Fruit fly (Drosophila melanogaster) whole organism, prepupa: ENCODE data around the gene CG3071.

Experiments
- Blimp-1 ChIP-seq: fragments of 200-800 bp; sonication (Bioruptor generic); optimal IDR thresholded peaks from 3 replicates; lab custom pipeline; 2017; ENCODE audit warnings: missing biosample characterization, missing genetic modification characterization, mild to moderate bottlenecking, moderate library complexity, missing genetic modification reagents
- CG10631 ChIP-seq: fragments of 200-800 bp; sonication (Bioruptor generic); optimal IDR thresholded peaks from 2 replicates; lab custom pipeline; 2016; ENCODE audit warnings: missing biosample characterization, missing genetic modification characterization
- CG11294 ChIP-seq: fragments of 200-800 bp; sonication (Bioruptor generic); IDR thresholded peaks from 2 replicates; pipeline ENCODE4 v1.3.6; 2022; ENCODE audit warnings: missing biosample characterization, missing genetic modification characterization
- CG11762 ChIP-seq: fragments of 200-800 bp; sonication (Bioruptor generic); optimal IDR thresholded peaks from 3 replicates; lab custom pipeline; 2016; ENCODE audit warnings: missing biosample characterization, missing genetic modification characterization; ENCODE audit not compliant: insufficient read depth
- CG11902 ChIP-seq: fragments of 200-800 bp; sonication (Bioruptor generic); optimal IDR thresholded peaks from 3 replicates; lab custom pipeline; 2016; ENCODE audit warnings: missing biosample characterization, missing genetic modification characterization
- CG15336 ChIP-seq: fragments of 200-800 bp; sonication (Bioruptor generic); IDR thresholded peaks from 2 replicates; pipeline ENCODE4 v1.3.6; 2022; ENCODE audit warnings: missing biosample characterization, missing genetic modification characterization
- CG16779 ChIP-seq: fragments of 200-800 bp; sonication (Bioruptor generic); optimal IDR thresholded peaks from 3 replicates; lab custom pipeline; 2017; ENCODE audit warnings: missing biosample characterization, mild to moderate bottlenecking, missing genetic modification characterization
- CG3032 ChIP-seq: fragments of 200-800 bp; optimal IDR thresholded peaks from 2 replicates; lab custom pipeline; 2019; ENCODE audit warnings: missing biosample characterization, mild to moderate bottlenecking, missing genetic modification characterization, moderate library complexity
- CG32006 ChIP-seq: fragments of 200-800 bp; sonication (Bioruptor generic); optimal IDR thresholded peaks from 3 replicates; lab custom pipeline; 2017; ENCODE audit warnings: missing biosample characterization, mild to moderate bottlenecking, missing genetic modification characterization
- CG34406 ChIP-seq: fragments of 200-800 bp; sonication (Bioruptor generic); optimal IDR thresholded peaks from 3 replicates; lab custom pipeline; 2016; ENCODE audit warnings: missing biosample characterization, missing genetic modification characterization
- CG3919 ChIP-seq: fragments of 200-800 bp; sonication (Bioruptor generic); optimal IDR thresholded peaks from 3 replicates; lab custom pipeline; 2016; ENCODE audit warnings: missing biosample characterization, missing genetic modification characterization
- CG4318 ChIP-seq: fragments of 200-800 bp; sonication (Bioruptor generic); optimal IDR thresholded peaks from 3 replicates; lab custom pipeline; 2017; ENCODE audit warnings: missing biosample characterization, mild to moderate bottlenecking, missing genetic modification characterization
- CG6276 ChIP-seq: fragments of 200-800 bp; sonication (Bioruptor generic); optimal IDR thresholded peaks from 2 replicates; lab custom pipeline; 2017; ENCODE audit warnings: missing biosample characterization, mild to moderate bottlenecking, missing genetic modification characterization
- CG6792 ChIP-seq: fragments of 200-800 bp; sonication (Bioruptor generic); optimal IDR thresholded peaks from 3 replicates; lab custom pipeline; 2016; ENCODE audit warnings: missing biosample characterization, missing genetic modification characterization
- CG6808 ChIP-seq: fragments of 200-800 bp; sonication (Bioruptor generic); optimal IDR thresholded peaks from 3 replicates; lab custom pipeline; 2017; ENCODE audit warnings: missing biosample characterization, missing genetic modification characterization, mild to moderate bottlenecking, moderate library complexity, missing genetic modification reagents
- CG7368 ChIP-seq: fragments of 200-800 bp; sonication (Bioruptor generic); optimal IDR thresholded peaks from 3 replicates; lab custom pipeline; 2016; ENCODE audit warnings: missing biosample characterization, missing genetic modification characterization
- CG8119 ChIP-seq: fragments of 200-800 bp; sonication (Bioruptor generic); IDR thresholded peaks from 3 replicates; pipeline ENCODE4 v1.3.6; 2022; ENCODE audit warnings: missing biosample characterization, missing genetic modification characterization
- CG8319 ChIP-seq: fragments of 200-800 bp; sonication (Bioruptor generic); optimal IDR thresholded peaks from 3 replicates; lab custom pipeline; 2016; ENCODE audit warnings: missing biosample characterization, missing genetic modification characterization
- CG8632 ChIP-seq: fragments of 200-800 bp; sonication (Bioruptor generic); optimal IDR thresholded peaks from 3 replicates; lab custom pipeline; 2016; ENCODE audit warnings: missing biosample characterization, missing genetic modification characterization
- CG9139 ChIP-seq: fragments of 200-800 bp; sonication (Bioruptor generic); optimal IDR thresholded peaks from 3 replicates; lab custom pipeline; 2017; ENCODE audit warnings: missing biosample characterization, mild to moderate bottlenecking, missing genetic modification characterization
- Eip75B ChIP-seq: fragments of 200-800 bp; sonication (Bioruptor generic); optimal IDR thresholded peaks from 3 replicates; lab custom pipeline; 2016; ENCODE audit warnings: missing biosample characterization, missing genetic modification characterization
- Eip78C ChIP-seq: fragments of 200-800 bp; sonication (Bioruptor generic); peaks from one replicate; lab custom pipeline; 2016; ENCODE audit warnings: missing biosample characterization, missing genetic modification characterization
- Eip93F ChIP-seq: fragments of 200-800 bp; sonication (Bioruptor generic); optimal IDR thresholded peaks from 2 replicates; lab custom pipeline; 2016; ENCODE audit warnings: missing biosample characterization, mild to moderate bottlenecking, missing genetic modification characterization
- Ets21C ChIP-seq: fragments of 200-800 bp; sonication (Bioruptor generic); optimal IDR thresholded peaks from 3 replicates; lab custom pipeline; 2016; ENCODE audit warnings: missing biosample characterization, missing genetic modification characterization
- Ets96B ChIP-seq: fragments of 200-800 bp; optimal IDR thresholded peaks from 2 replicates; lab custom pipeline; 2019; ENCODE audit warnings: missing biosample characterization, mild to moderate bottlenecking, missing genetic modification characterization, moderate library complexity
- Hr38 ChIP-seq: sonication (Bioruptor generic); optimal IDR thresholded peaks from 2 replicates; lab custom pipeline; 2016; ENCODE audit warnings: missing biosample characterization, missing genetic modification characterization
- Hr39 ChIP-seq: fragments of 200-800 bp; sonication (Bioruptor generic); optimal IDR thresholded peaks from 2 replicates; lab custom pipeline; 2016; ENCODE audit warnings: missing biosample characterization, missing genetic modification characterization
- Hr4 ChIP-seq: fragments of 200-800 bp; sonication (Bioruptor generic); optimal IDR thresholded peaks from 3 replicates; lab custom pipeline; 2016; ENCODE audit warnings: missing biosample characterization, missing genetic modification characterization
- Lpt ChIP-seq: fragments of 200-800 bp; sonication (Bioruptor generic); optimal IDR thresholded peaks from 3 replicates; lab custom pipeline; 2016; ENCODE audit warnings: missing biosample characterization, missing genetic modification characterization
- Met ChIP-seq: fragments of 200-800 bp; sonication (Bioruptor generic); optimal IDR thresholded peaks from 3 replicates; lab custom pipeline; 2016; ENCODE audit warnings: missing biosample characterization, missing genetic modification characterization
- OdsH ChIP-seq: fragments of 200-800 bp; sonication (Bioruptor generic); optimal IDR thresholded peaks from 3 replicates; lab custom pipeline; 2016; ENCODE audit warnings: missing biosample characterization, missing genetic modification characterization
- Smox ChIP-seq: fragments of 200-800 bp; sonication (Bioruptor generic); optimal IDR thresholded peaks from 3 replicates; lab custom pipeline; 2016; ENCODE audit warnings: missing biosample characterization, missing genetic modification characterization
- Sox14 ChIP-seq: fragments of 200-800 bp; sonication (Bioruptor generic); optimal IDR thresholded peaks from 3 replicates; lab custom pipeline; 2016; ENCODE audit warnings: missing biosample characterization, missing genetic modification characterization
- acj6 ChIP-seq: fragments of 200-800 bp; sonication (Bioruptor generic); optimal IDR thresholded peaks from 3 replicates; lab custom pipeline; 2016; ENCODE audit warnings: missing biosample characterization, missing genetic modification characterization
- cyc ChIP-seq: fragments of 200-800 bp; sonication (Bioruptor generic); optimal IDR thresholded peaks from 3 replicates; lab custom pipeline; 2016; ENCODE audit warnings: missing biosample characterization, missing genetic modification characterization
- dsx ChIP-seq: fragments of 200-800 bp; optimal IDR thresholded peaks from 3 replicates; lab custom pipeline; 2019; ENCODE audit warnings: missing biosample characterization, mild to moderate bottlenecking, missing genetic modification characterization, moderate library complexity; ENCODE audit not compliant: poor library complexity, severe bottlenecking
- esn ChIP-seq: fragments of 200-800 bp; sonication (Bioruptor generic); optimal IDR thresholded peaks from 2 replicates; lab custom pipeline; 2016; ENCODE audit warnings: missing biosample characterization, mild to moderate bottlenecking, missing genetic modification characterization, moderate library complexity
- fd59A ChIP-seq: fragments of 200-800 bp; sonication (Bioruptor generic); optimal IDR thresholded peaks from 2 replicates; lab custom pipeline; 2017; ENCODE audit warnings: missing biosample characterization, mild to moderate bottlenecking, missing genetic modification characterization, missing genetic modification reagents
- fd85E ChIP-seq: fragments of 200-800 bp; sonication (Bioruptor generic); optimal IDR thresholded peaks from 3 replicates; lab custom pipeline; 2016; ENCODE audit warnings: missing biosample characterization, missing genetic modification characterization
- lz ChIP-seq: fragments of 200-800 bp; sonication (Bioruptor generic); optimal IDR thresholded peaks from 3 replicates; lab custom pipeline; 2016; ENCODE audit warnings: missing biosample characterization, missing genetic modification characterization
- pdm3 ChIP-seq: fragments of 200-800 bp; sonication (Bioruptor generic); optimal IDR thresholded peaks from 3 replicates; lab custom pipeline; 2016; ENCODE audit warnings: missing biosample characterization, missing genetic modification characterization
- salr ChIP-seq, 2 experiments: fragments of 200-800 bp; sonication (Bioruptor generic); optimal IDR thresholded peaks; 3 replicates each; lab custom pipeline; 2016 to 2018; ENCODE audit warnings: missing biosample characterization in 2 of 2, missing genetic modification characterization in 2 of 2, mild to moderate bottlenecking in 1 of 2
- spab ChIP-seq: fragments of 200-800 bp; sonication (Bioruptor generic); optimal IDR thresholded peaks from 2 replicates; lab custom pipeline; 2017; ENCODE audit warnings: missing biosample characterization, mild to moderate bottlenecking, missing genetic modification characterization, missing genetic modification reagents
- ss ChIP-seq, 2 experiments: fragments of 200-800 bp; sonication (Bioruptor generic); optimal IDR thresholded peaks; 2 replicates in 1 of 2; 3 replicates in 1 of 2; lab custom pipeline; 2017 to 2018; ENCODE audit warnings: mild to moderate bottlenecking in 2 of 2, missing biosample characterization in 2 of 2, missing genetic modification characterization in 2 of 2, moderate library complexity in 1 of 2
- svp ChIP-seq: fragments of 200-800 bp; sonication (Bioruptor generic); peaks from one replicate; lab custom pipeline; 2016; ENCODE audit warnings: missing biosample characterization, missing genetic modification characterization
- topi ChIP-seq: fragments of 200-800 bp; sonication (Bioruptor generic); optimal IDR thresholded peaks from 3 replicates; lab custom pipeline; 2016; ENCODE audit warnings: missing biosample characterization, missing genetic modification characterization
- vri ChIP-seq: fragments of 200-800 bp; sonication (Bioruptor generic); optimal IDR thresholded peaks from 3 replicates; lab custom pipeline; 2016; ENCODE audit warnings: missing biosample characterization, mild to moderate bottlenecking, missing genetic modification characterization

Gene CG3071

DNA sequence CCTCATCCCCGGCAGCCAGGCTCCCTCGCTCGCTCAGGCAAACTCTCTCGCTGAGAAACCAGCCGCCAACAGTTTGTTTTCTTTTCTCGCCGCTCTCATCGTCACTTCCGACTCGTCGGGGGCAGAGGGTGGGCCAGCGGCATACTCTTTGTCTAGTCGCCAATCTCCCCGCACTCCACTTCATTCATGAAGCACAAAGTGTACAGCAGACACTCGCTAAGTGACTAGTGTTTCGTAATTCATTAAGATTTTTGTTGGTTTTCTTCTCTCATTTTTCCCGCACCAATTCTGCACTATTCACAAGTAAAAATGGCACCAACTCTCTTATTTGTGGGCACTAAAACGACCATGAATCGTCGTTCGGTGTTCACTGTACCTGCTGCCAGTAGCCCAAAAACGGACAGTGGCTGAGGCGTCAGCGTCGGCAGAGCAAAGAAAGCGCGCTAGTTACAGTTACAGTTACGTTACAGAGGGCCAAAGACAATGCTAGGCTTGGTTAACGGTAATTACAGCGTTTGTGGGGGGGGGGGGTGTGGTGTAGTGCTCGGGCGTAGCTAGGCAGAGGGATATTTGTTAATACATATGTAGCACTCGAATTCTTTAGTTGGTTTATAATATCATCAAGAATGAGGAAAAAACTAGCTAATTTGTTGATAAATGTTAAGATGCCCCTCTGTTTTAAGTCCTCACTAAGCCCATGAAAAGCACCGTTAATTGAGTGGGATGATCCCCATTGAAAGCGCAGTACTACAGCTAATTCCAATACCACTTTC is 35.0 kb downstream of the CG3071 start (continued):
- peak; percentile 98 for TF ChIP-seq Eip78C
- peak; percentile 96 for TF ChIP-seq CG8119 (GFP tag; lab: Robert Waterston, UW)
- TF ChIP-seq cyc: peak; percentile 93
- peak; percentile 54 for TF ChIP-seq Eip93F (GFP tag; lab: Kevin White, UChicago)
- peak; percentile 94 for TF ChIP-seq lz
- peak; percentile 76 for TF ChIP-seq CG9139 (GFP tag; lab: Kevin White, UChicago)
- TF ChIP-seq CG7368 (GFP tag; lab: Kevin White, UChicago): peak; percentile 95
- peak; percentile 96 for TF ChIP-seq CG4318
- TF ChIP-seq CG11762: peak; percentile 75
- TF ChIP-seq CG6276 (GFP tag; lab: Kevin White, UChicago): peak; percentile 94
- peak; percentile 88 for TF ChIP-seq Ets21C
- peak; percentile 86 for TF ChIP-seq dsx
- TF ChIP-seq CG11294 (GFP tag; lab: Robert Waterston, UW): peak; percentile 93
- TF ChIP-seq CG11902 (GFP tag; lab: Kevin White, UChicago): peak; percentile 91
- TF ChIP-seq Hr38: peak; percentile 92
- TF ChIP-seq Met: peak; percentile 92
- peak; percentile 46 for TF ChIP-seq Blimp-1 (GFP tag; lab: Kevin White, UChicago)
- TF ChIP-seq esn (GFP tag; lab: Kevin White, UChicago): peak; percentile 90

DNA sequence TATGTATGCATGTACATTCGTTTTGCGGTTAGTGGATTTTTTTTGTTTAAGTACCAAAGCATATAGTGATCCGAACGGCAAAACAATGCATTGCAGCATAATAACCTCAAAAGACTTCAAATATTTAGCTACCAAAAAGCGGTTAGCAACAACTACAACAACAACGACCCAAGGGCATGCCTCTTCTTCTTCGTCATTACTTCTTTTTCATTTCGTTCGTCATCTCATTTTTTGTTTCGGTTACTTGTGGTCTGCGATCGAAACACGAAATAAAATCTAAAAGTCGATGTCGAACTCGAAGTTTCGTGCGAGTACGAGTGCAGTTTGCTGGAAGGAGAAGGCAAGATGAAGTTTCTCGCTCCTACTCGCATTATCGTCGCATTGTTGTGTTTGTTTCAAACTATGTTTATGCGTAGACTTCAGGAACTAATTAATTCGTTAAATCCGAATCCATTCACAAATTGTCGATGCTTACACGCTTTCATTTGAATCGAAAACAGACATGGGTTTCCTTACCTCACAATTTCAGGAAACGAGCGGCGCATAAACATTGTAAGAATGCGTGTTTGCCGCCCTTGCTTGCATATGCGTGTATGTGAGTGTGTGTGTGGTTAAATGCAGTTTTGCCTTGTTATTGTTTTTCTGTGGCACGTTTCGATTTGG is 36.2 kb downstream of the CG3071 start:
- TF ChIP-seq topi (GFP tag; lab: Kevin White, UChicago) (peak; percentile 96), svp (peak; percentile 97), ss (GFP tag; optimal IDR thresholded peaks at IDR 0.05; lab: Kevin White, UChicago) (peak; percentile 95), fd59A (GFP tag; lab: Kevin White, UChicago) (peak; percentile 84), CG8319 (GFP tag; lab: Kevin White, UChicago) (peak; percentile 86), CG7368 (GFP tag; lab: Kevin White, UChicago) (peak; percentile 96), CG3919 (GFP tag; lab: Kevin White, UChicago) (peak; percentile 95), CG6808 (GFP tag; lab: Kevin White, UChicago) (peak; percentile 85), salr (GFP tag; optimal IDR thresholded peaks at IDR 0.05; lab: Kevin White, UChicago) (peak; percentile 79 to 91), CG4318 (peak; percentile 63), CG16779 (tag; lab: Kevin White, UChicago) (peak; percentile 89), dsx (peak; percentile 95), CG34406 (GFP tag; lab: Kevin White, UChicago) (peak; percentile 89), vri (GFP tag; lab: Kevin White, UChicago) (peak; percentile 93), Sox14 (GFP tag; lab: Kevin White, UChicago) (peak; percentile 92), CG15336 (GFP tag; lab: Robert Waterston, UW) (peak; percentile 90), CG6792 (GFP tag; lab: Kevin White, UChicago) (peak; percentile 91), acj6 (GFP tag; lab: Kevin White, UChicago) (peak; percentile 90), pdm3 (GFP tag; lab: Kevin White, UChicago) (peak; percentile 93), CG8632 (GFP tag; lab: Kevin White, UChicago) (peak; percentile 91), Eip93F (GFP tag; lab: Kevin White, UChicago) (peak; percentile 81), spab (GFP tag; lab: Kevin White, UChicago) (peak; percentile 85), CG11294 (GFP tag; lab: Robert Waterston, UW) (peak; percentile 75), Lpt (GFP tag; lab: Kevin White, UChicago) (peak; percentile 85), Ets96B (tag; lab: Kevin White, UChicago) (peak; percentile 93), CG6276 (GFP tag; lab: Kevin White, UChicago) (peak; percentile 79), CG32006 (GFP tag; lab: Kevin White, UChicago) (peak; percentile 84), fd85E (GFP tag; lab: Kevin White, UChicago) (peak; percentile 87), Hr39 (GFP tag; lab: Kevin White, UChicago) (peak; percentile 89), OdsH (GFP tag; lab: Kevin White, UChicago) (peak; percentile 89), Hr4 (peak; percentile 80), CG10631 (GFP tag; lab: Kevin White, UChicago) (peak; percentile 89), Hr38 (no peak), Blimp-1 (GFP tag; lab: Kevin White, UChicago) (peak; percentile 77), Eip75B (GFP tag; lab: Kevin White, UChicago) (peak; percentile 95), Smox (peak; percentile 88), CG11902 (GFP tag; lab: Kevin White, UChicago) (peak; percentile 76), CG3032 (tag; lab: Kevin White, UChicago) (peak; percentile 93)
